Worm (Caenorhabditis elegans): Measurements from ENCODE around the gene K07G6.1.

ce11 chrII:1738844-1739243 is 2.5 kb upstream of the K07G6.1 start, which contains the start of the genes irld-9 and irld-33:
- TF ChIP-seq tlp-1 (tag; optimal IDR thresholded peaks at IDR 0.05) (no peak), sptf-1 (tag; optimal IDR thresholded peaks at IDR 0.05) (no peak), nhr-12 (tag; optimal IDR thresholded peaks at IDR 0.05) (no peak), alr-1 (tag; optimal IDR thresholded peaks at IDR 0.05; ENCODE audit: borderline replicate concordance) (no peak), ztf-4 (tag; optimal IDR thresholded peaks at IDR 0.05) (no peak), mep-1 (tag; optimal IDR thresholded peaks at IDR 0.05) (no peak), grh-1 (GFP tag; IDR thresholded peaks at IDR 0.05) (no peak), elt-2 (tag; optimal IDR thresholded peaks at IDR 0.05) (no peak), lsy-2 (tag; optimal IDR thresholded peaks at IDR 0.05) (no peak), nhr-11 (tag; optimal IDR thresholded peaks at IDR 0.05) (no peak), blmp-1 (tag; optimal IDR thresholded peaks at IDR 0.05) (no peak)
